Worm (Caenorhabditis elegans): ENCODE results near the gene jmjd-3.3.

DNA sequence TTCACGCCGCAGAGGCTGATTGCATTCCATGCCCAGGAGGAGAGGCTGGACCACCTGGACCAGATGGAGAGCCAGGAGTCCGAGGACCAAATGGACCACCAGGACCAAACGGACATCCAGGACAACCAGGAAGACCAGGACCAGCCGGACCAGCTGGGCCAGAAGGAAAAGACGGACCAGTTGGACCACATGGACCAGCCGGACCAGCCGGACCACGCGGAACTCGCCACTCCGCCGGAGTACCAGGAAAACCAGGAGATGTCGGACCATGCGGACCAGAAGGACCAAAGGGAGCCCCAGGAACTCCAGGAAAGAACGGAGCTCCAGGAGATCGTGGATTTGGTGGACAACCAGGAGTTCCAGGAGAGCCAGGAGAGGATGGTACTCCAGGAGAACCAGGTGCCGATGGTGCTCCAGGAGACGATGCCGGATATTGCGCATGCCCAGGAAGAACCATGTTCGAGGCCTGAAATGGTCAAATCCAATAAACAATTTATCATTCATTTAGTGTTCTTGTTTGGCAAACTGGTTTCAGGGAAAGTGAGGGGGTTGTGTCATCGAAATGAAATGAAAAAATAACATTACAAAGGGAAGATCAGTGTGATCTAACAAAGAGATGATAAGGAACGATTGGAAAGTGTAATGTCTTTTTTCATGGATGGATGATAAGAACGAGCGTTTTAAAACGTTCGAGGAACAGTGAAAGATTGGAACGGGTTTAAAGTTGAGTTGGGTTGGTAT is 33.9 kb downstream of the jmjd-3.3 start:
- TF ChIP-seq skn-1 (tag; optimal IDR thresholded peaks at IDR 0.05) (no peak), snpc-4 (tag; optimal IDR thresholded peaks at IDR 0.05) (no peak), zag-1 (tag; optimal IDR thresholded peaks at IDR 0.05) (no peak), elt-1 (tag; optimal IDR thresholded peaks at IDR 0.05) (no peak)

Measured in whole organism, L2 larva.